Fruit fly (Drosophila melanogaster): ENCODE data around the gene Pgant4.

dm6 chr2L:3519551-3519950, 47.1 kb downstream of the Pgant4 start, which contains the start of the genes CG3213 and CG8851:
- no peak for TF ChIP-seq D1 (tag; optimal IDR thresholded peaks at IDR 0.05)
- no peak for TF ChIP-seq CG4496 (GFP tag; IDR thresholded peaks at IDR 0.05)
- no peak for TF ChIP-seq fd96Ca (GFP tag; IDR thresholded peaks at IDR 0.05)
- TF ChIP-seq CG14655 (GFP tag; optimal IDR thresholded peaks at IDR 0.05), result no peak
- TF ChIP-seq CG32121 (GFP tag; IDR thresholded peaks at IDR 0.05), result no peak
- TF ChIP-seq CG34367 (tag; optimal IDR thresholded peaks at IDR 0.05), result no peak
- TF ChIP-seq Ets98B (GFP tag; IDR thresholded peaks at IDR 0.05), result no peak
- TF ChIP-seq EcR (GFP tag; optimal IDR thresholded peaks at IDR 0.05), result no peak
- no peak for TF ChIP-seq CG10348 (GFP tag; IDR thresholded peaks at IDR 0.05)
- TF ChIP-seq Pif1A (GFP tag; optimal IDR thresholded peaks at IDR 0.05), result no peak
- no peak for TF ChIP-seq Snoo (tag; optimal IDR thresholded peaks at IDR 0.05)
- no peak for TF ChIP-seq CG12605 (GFP tag; IDR thresholded peaks at IDR 0.05)
- TF ChIP-seq CG9948 (tag; optimal IDR thresholded peaks at IDR 0.05), result no peak

All from whole organism, pupa.